Fruit fly (Drosophila melanogaster): ENCODE results near the gene CG17650.
A peak's percentile ranks its signal among the peaks of the same experiment; 100 is the strongest.

The CG17650 gene

dm6 chr2L:1751953-1752352 lies 6.9 kb downstream of the CG17650 start, which contains the start of the genes CG17712 and CG17648:
Gene CG17712, minus strand, starts transcription at chr2L:1752122.
Gene CG17648, plus strand, starts transcription at chr2L:1752308.
- peak; percentile 46 for TF ChIP-seq Myc (optimal IDR thresholded peaks at IDR 0.05)
- TF ChIP-seq woc (GFP tag; optimal IDR thresholded peaks at IDR 0.05): peak; percentile 32
- TF ChIP-seq lola (GFP tag; optimal IDR thresholded peaks at IDR 0.05): no peak
- no peak for TF ChIP-seq Dfd (GFP tag; optimal IDR thresholded peaks at IDR 0.05)
- no peak for TF ChIP-seq Abd-B (GFP tag; optimal IDR thresholded peaks at IDR 0.05)

- TF ChIP-seq Vsx2 (GFP tag; optimal IDR thresholded peaks at IDR 0.05; ENCODE audit: partially characterized antibody) (peak; percentile 61), Hr78 (GFP tag; optimal IDR thresholded peaks at IDR 0.05) (no peak)
Measured at dm6 chr2L:1748410-1748809, 10.5 kb downstream of the CG17650 start.

dm6 chr2L:1743800-1744199 lies 15.1 kb downstream of the CG17650 start:
- no peak for TF ChIP-seq pan (optimal IDR thresholded peaks at IDR 0.05)

dm6 chr2L:1740095-1740494 lies 18.8 kb downstream of the CG17650 start:
- TF ChIP-seq Rel (GFP tag; optimal IDR thresholded peaks at IDR 0.05) (no peak), Rel (tag; optimal IDR thresholded peaks at IDR 0.05) (no peak), dmrt93B (GFP tag; optimal IDR thresholded peaks at IDR 0.05) (no peak), HLH106 (tag; optimal IDR thresholded peaks at IDR 0.05) (no peak), h (GFP tag; optimal IDR thresholded peaks at IDR 0.05) (no peak), usp (GFP tag; optimal IDR thresholded peaks at IDR 0.05) (no peak), CrebA (GFP tag; optimal IDR thresholded peaks at IDR 0.05; ENCODE audit: borderline replicate concordance) (no peak), rgr (GFP tag; optimal IDR thresholded peaks at IDR 0.05) (no peak), Vsx2 (GFP tag; optimal IDR thresholded peaks at IDR 0.05; ENCODE audit: partially characterized antibody) (no peak), Sp1 (GFP tag; optimal IDR thresholded peaks at IDR 0.05) (no peak), Jra (GFP tag; optimal IDR thresholded peaks at IDR 0.05) (no peak), OdsH (GFP tag; optimal IDR thresholded peaks at IDR 0.05) (no peak), sage (GFP tag; optimal IDR thresholded peaks at IDR 0.05) (no peak), Dif (GFP tag; optimal IDR thresholded peaks at IDR 0.05; ENCODE audit: partially characterized antibody) (no peak), Hnf4 (GFP tag; optimal IDR thresholded peaks at IDR 0.05) (no peak), dsf (GFP tag; optimal IDR thresholded peaks at IDR 0.05; ENCODE audit: borderline replicate concordance) (no peak), Hr78 (GFP tag; optimal IDR thresholded peaks at IDR 0.05) (no peak), psq (GFP tag; optimal IDR thresholded peaks at IDR 0.05) (no peak), GATAd (GFP tag; optimal IDR thresholded peaks at IDR 0.05) (no peak)

- TF ChIP-seq GATAd (GFP tag; optimal IDR thresholded peaks at IDR 0.05) (no peak), psq (GFP tag; optimal IDR thresholded peaks at IDR 0.05) (no peak), Hr83 (GFP tag; optimal IDR thresholded peaks at IDR 0.05; ENCODE audit: poor library complexity, severe bottlenecking) (no peak), sv (GFP tag; optimal IDR thresholded peaks at IDR 0.05) (no peak), N (GFP tag; optimal IDR thresholded peaks at IDR 0.05) (no peak), dmrt93B (GFP tag; optimal IDR thresholded peaks at IDR 0.05) (no peak), Hr78 (GFP tag; optimal IDR thresholded peaks at IDR 0.05) (no peak), CrebA (GFP tag; optimal IDR thresholded peaks at IDR 0.05; ENCODE audit: borderline replicate concordance) (no peak), Abd-B (GFP tag; optimal IDR thresholded peaks at IDR 0.05) (no peak), rgr (GFP tag; optimal IDR thresholded peaks at IDR 0.05) (no peak), Rel (GFP tag; optimal IDR thresholded peaks at IDR 0.05) (no peak), Rel (tag; optimal IDR thresholded peaks at IDR 0.05) (no peak), sage (GFP tag; optimal IDR thresholded peaks at IDR 0.05) (no peak)
Measured at dm6 chr2L:1738054-1738453, 20.8 kb downstream of the CG17650 start.

- no peak for TF ChIP-seq GATAd (GFP tag; optimal IDR thresholded peaks at IDR 0.05)
- TF ChIP-seq Sp1 (GFP tag; optimal IDR thresholded peaks at IDR 0.05): no peak
- no peak for TF ChIP-seq sage (GFP tag; optimal IDR thresholded peaks at IDR 0.05)
- no peak for TF ChIP-seq Vsx2 (GFP tag; optimal IDR thresholded peaks at IDR 0.05; ENCODE audit: partially characterized antibody)
- no peak for TF ChIP-seq N (GFP tag; optimal IDR thresholded peaks at IDR 0.05)
- peak; percentile 42 for TF ChIP-seq psq (GFP tag; optimal IDR thresholded peaks at IDR 0.05)
- peak; percentile 78 for TF ChIP-seq fru (GFP tag; optimal IDR thresholded peaks at IDR 0.05)
- TF ChIP-seq Hnf4 (GFP tag; optimal IDR thresholded peaks at IDR 0.05): peak; percentile 31
- no peak for TF ChIP-seq jim (GFP tag; optimal IDR thresholded peaks at IDR 0.05)
- peak; percentile 48 for TF ChIP-seq br (GFP tag; optimal IDR thresholded peaks at IDR 0.05)
- peak; percentile 92 for TF ChIP-seq sv (GFP tag; optimal IDR thresholded peaks at IDR 0.05)
- TF ChIP-seq CG32264 (GFP tag; optimal IDR thresholded peaks at IDR 0.05): no peak
- TF ChIP-seq Rel (GFP tag; optimal IDR thresholded peaks at IDR 0.05): no peak
- TF ChIP-seq Rel (tag; optimal IDR thresholded peaks at IDR 0.05): no peak
- TF ChIP-seq Myc (optimal IDR thresholded peaks at IDR 0.05): no peak
- no peak for TF ChIP-seq Hr83 (GFP tag; optimal IDR thresholded peaks at IDR 0.05; ENCODE audit: poor library complexity, severe bottlenecking)
- no peak for TF ChIP-seq Jra (GFP tag; optimal IDR thresholded peaks at IDR 0.05)
- TF ChIP-seq lola (GFP tag; optimal IDR thresholded peaks at IDR 0.05): no peak
- no peak for TF ChIP-seq Mio (GFP tag; optimal IDR thresholded peaks at IDR 0.05)
- TF ChIP-seq h (GFP tag; optimal IDR thresholded peaks at IDR 0.05): peak; percentile 69
- peak; percentile 77 for TF ChIP-seq ey (GFP tag; optimal IDR thresholded peaks at IDR 0.05)
- TF ChIP-seq Hr78 (GFP tag; optimal IDR thresholded peaks at IDR 0.05): no peak
- no peak for TF ChIP-seq usp (GFP tag; optimal IDR thresholded peaks at IDR 0.05)
- no peak for TF ChIP-seq CG9705 (GFP tag; optimal IDR thresholded peaks at IDR 0.05)
- TF ChIP-seq tai (GFP tag; optimal IDR thresholded peaks at IDR 0.05): no peak
- peak; percentile 78 for TF ChIP-seq Dif (GFP tag; optimal IDR thresholded peaks at IDR 0.05; ENCODE audit: partially characterized antibody)
- peak; percentile 46 for TF ChIP-seq rgr (GFP tag; optimal IDR thresholded peaks at IDR 0.05)
- no peak for TF ChIP-seq Dfd (GFP tag; optimal IDR thresholded peaks at IDR 0.05)
- peak in 1 of 2 experiments; percentile 68 for TF ChIP-seq foxo (GFP tag; optimal IDR thresholded peaks at IDR 0.05)
Measured at dm6 chr2L:1737057-1737581, 21.8 kb downstream of the CG17650 start.

All from whole organism, wandering third instar larva.